Worm (Caenorhabditis elegans) whole organism, midembryonic: ENCODE measurements around the gene Y53G8B.2.

Experiments
- T22C8.4 ChIP-seq: fragments of 200-800 bp; sonication (Bioruptor generic); IDR thresholded peaks from 2 replicates; pipeline ENCODE4 v1.3.6; 2022; ENCODE audit warnings: missing genetic modification characterization, missing compliant biosample characterization
- cog-1 ChIP-seq: sonication (generic microtip); optimal IDR thresholded peaks from 2 replicates; lab custom pipeline; 2016; ENCODE audit warnings: missing genetic modification characterization, missing compliant biosample characterization
- med-1 ChIP-seq: sonication (generic microtip); optimal IDR thresholded peaks from 2 replicates; lab custom pipeline; 2017; ENCODE audit warnings: missing genetic modification characterization, mild to moderate bottlenecking, missing compliant biosample characterization, antibody characterized with exemption, missing genetic modification reagents; ENCODE audit not compliant: insufficient read depth

ce11 chrIII:3110614-3111013 lies 6.9 kb upstream of the Y53G8B.2 start:
- no peak for TF ChIP-seq T22C8.4 (GFP tag; lab: Robert Waterston, UW)
- TF ChIP-seq med-1 (GFP tag; lab: Kevin White, UChicago): no peak
- no peak for TF ChIP-seq cog-1 (tag; lab: Kevin White, UChicago)
